Fruit fly (Drosophila melanogaster): ENCODE measurements around the gene LysS.

LysS gene

dm6 chr3L:1275767-1276166 is 48.2 kb downstream of the LysS start, which contains the start of gene CG32333:
TSS of gene CG32333 (plus strand) at chr3L:1275956.
- TF ChIP-seq fd85E (GFP tag; optimal IDR thresholded peaks at IDR 0.05) (no peak), CG11762 (GFP tag; optimal IDR thresholded peaks at IDR 0.05; ENCODE audit: insufficient read depth) (no peak), Eip93F (GFP tag; optimal IDR thresholded peaks at IDR 0.05) (no peak), OdsH (GFP tag; optimal IDR thresholded peaks at IDR 0.05) (no peak), CG16779 (tag; optimal IDR thresholded peaks at IDR 0.05) (no peak), achi (GFP tag; optimal IDR thresholded peaks at IDR 0.05) (no peak), CG4318 (GFP tag; optimal IDR thresholded peaks at IDR 0.05) (no peak), CG10631 (GFP tag; optimal IDR thresholded peaks at IDR 0.05) (no peak), cyc (GFP tag; optimal IDR thresholded peaks at IDR 0.05) (no peak), svp (GFP tag) (no peak), CG7368 (GFP tag; optimal IDR thresholded peaks at IDR 0.05) (no peak), dac (GFP tag; optimal IDR thresholded peaks at IDR 0.05) (no peak), CG6808 (GFP tag; optimal IDR thresholded peaks at IDR 0.05) (no peak), Eip75B (GFP tag; optimal IDR thresholded peaks at IDR 0.05) (no peak), CG1621 (tag; optimal IDR thresholded peaks at IDR 0.05) (no peak), esn (GFP tag; optimal IDR thresholded peaks at IDR 0.05) (no peak), Met (GFP tag; optimal IDR thresholded peaks at IDR 0.05) (no peak), CG8119 (GFP tag; IDR thresholded peaks at IDR 0.05) (no peak)

All from whole organism, prepupa.